Worm (Caenorhabditis elegans): Measurements from ENCODE around the gene Y50D4C.6.

Gene Y50D4C.6

DNA sequence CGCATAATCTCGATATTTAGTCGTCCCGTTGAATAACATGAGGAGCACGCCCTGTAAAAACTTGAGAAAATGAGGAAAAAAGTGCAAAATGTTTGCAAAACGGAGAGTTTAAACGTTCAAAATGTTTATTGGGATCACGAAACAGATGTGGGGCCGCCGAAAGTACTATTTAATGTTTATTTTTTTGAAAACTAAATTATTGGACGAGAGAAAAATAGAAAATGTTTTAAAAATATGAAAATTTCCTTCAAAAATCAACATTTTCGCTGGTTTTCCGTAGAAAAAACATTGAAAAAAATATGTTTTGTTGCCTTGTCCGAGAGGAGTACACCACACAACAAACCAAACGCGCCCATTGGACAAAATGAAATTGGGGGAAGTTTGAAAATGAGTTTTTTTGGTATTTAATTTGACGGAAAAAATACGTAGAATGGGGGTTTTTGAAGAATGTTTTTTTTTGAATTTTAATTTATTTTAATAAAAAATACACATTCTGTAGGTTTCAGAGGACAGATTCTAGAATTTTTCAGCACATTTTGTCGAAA lies 15.2 kb upstream of the Y50D4C.6 start, which contains the start of gene sqv-6:
TSS of gene sqv-6 (minus strand) at position 51 of the 545 bp plus-strand sequence.
- TF ChIP-seq nhr-12 (tag; optimal IDR thresholded peaks at IDR 0.05) (no peak), tbx-2 (tag; optimal IDR thresholded peaks at IDR 0.05) (peak; percentile 52), skn-1 (tag; optimal IDR thresholded peaks at IDR 0.05) (peak; percentile 40), nhr-20 (tag; optimal IDR thresholded peaks at IDR 0.05) (peak; percentile 28), mdl-1 (tag; optimal IDR thresholded peaks at IDR 0.05) (no peak), ceh-82 (tag; optimal IDR thresholded peaks at IDR 0.05) (peak in 1 of 3 experiments; percentile 12), nhr-47 (tag; optimal IDR thresholded peaks at IDR 0.05) (no peak), vab-15 (tag; optimal IDR thresholded peaks at IDR 0.05) (no peak), irx-1 (tag; optimal IDR thresholded peaks at IDR 0.05) (no peak), lin-13 (GFP tag; optimal IDR thresholded peaks at IDR 0.05) (peak; percentile 15), lin-15B (tag; optimal IDR thresholded peaks at IDR 0.05) (peak; percentile 33), lsy-2 (tag; optimal IDR thresholded peaks at IDR 0.05) (peak; percentile 35 to 83), ces-1 (GFP tag; optimal IDR thresholded peaks at IDR 0.05) (no peak), egl-27 (tag; optimal IDR thresholded peaks at IDR 0.05) (no peak), unc-86 (tag; optimal IDR thresholded peaks at IDR 0.05) (no peak), efl-1 (optimal IDR thresholded peaks at IDR 0.05) (peak; percentile 27 to 91), efl-1 (GFP tag; optimal IDR thresholded peaks at IDR 0.05 in 1 of 2) (peak; percentile 89 to 98), elt-3 (tag; optimal IDR thresholded peaks at IDR 0.05) (peak in 1 of 6 experiments; percentile 62), blmp-1 (tag; optimal IDR thresholded peaks at IDR 0.05) (peak; percentile 50), sptf-1 (tag; optimal IDR thresholded peaks at IDR 0.05) (no peak), ceh-63 (GFP tag; optimal IDR thresholded peaks at IDR 0.05) (no peak), dpl-1 (GFP tag; optimal IDR thresholded peaks at IDR 0.05) (peak; percentile 74 to 91 (median 85)), mef-2 (tag; optimal IDR thresholded peaks at IDR 0.05) (no peak), dsc-1 (tag; optimal IDR thresholded peaks at IDR 0.05) (peak; percentile 18), lin-35 (GFP tag; optimal IDR thresholded peaks at IDR 0.05) (peak; percentile 89 to 97), C16A3.4 (tag; optimal IDR thresholded peaks at IDR 0.05) (peak; percentile 67), swsn-7 (tag; optimal IDR thresholded peaks at IDR 0.05) (peak; percentile 35), fos-1 (tag; optimal IDR thresholded peaks at IDR 0.05) (peak; percentile 7), xbp-1 (tag; optimal IDR thresholded peaks at IDR 0.05) (peak; percentile 35), snu-23 (GFP tag; optimal IDR thresholded peaks at IDR 0.05) (peak; percentile 62), nhr-28 (tag; optimal IDR thresholded peaks at IDR 0.05) (no peak), hlh-17 (GFP tag; optimal IDR thresholded peaks at IDR 0.05; ENCODE audit: borderline replicate concordance) (no peak)

- TF ChIP-seq skn-1 (tag; optimal IDR thresholded peaks at IDR 0.05) (no peak), C34B4.2 (tag; optimal IDR thresholded peaks at IDR 0.05) (no peak), efl-1 (optimal IDR thresholded peaks at IDR 0.05) (no peak), efl-1 (GFP tag; optimal IDR thresholded peaks at IDR 0.05 in 1 of 2) (peak in 1 of 2 experiments; percentile 52), swsn-7 (tag; optimal IDR thresholded peaks at IDR 0.05) (no peak)
These were observed 576 bp downstream of the Y50D4C.6 start for ce11 chrV:949084-949483.

ce11 chrV:945828-946227 lies 3.8 kb downstream of the Y50D4C.6 start:
- TF ChIP-seq nhr-85 (tag), result no peak

ce11 chrV:945144-945543 lies 4.5 kb downstream of the Y50D4C.6 start, which contains the start of gene Y50D4C.3:
Y50D4C.3 (minus strand) TSS chrV:945244.
- TF ChIP-seq jun-1 (tag; optimal IDR thresholded peaks at IDR 0.05) (no peak), C16A3.4 (tag; optimal IDR thresholded peaks at IDR 0.05) (no peak), unc-30 (tag; optimal IDR thresholded peaks at IDR 0.05) (no peak), nhr-28 (tag; optimal IDR thresholded peaks at IDR 0.05) (no peak), fkh-10 (GFP tag; optimal IDR thresholded peaks at IDR 0.05) (no peak), nhr-11 (tag; optimal IDR thresholded peaks at IDR 0.05) (no peak), alr-1 (tag; optimal IDR thresholded peaks at IDR 0.05; ENCODE audit: borderline replicate concordance) (no peak), mep-1 (tag; optimal IDR thresholded peaks at IDR 0.05) (no peak), ztf-4 (tag; optimal IDR thresholded peaks at IDR 0.05) (no peak), lin-39 (tag; optimal IDR thresholded peaks at IDR 0.05) (no peak), Y116A8C.19 (tag; optimal IDR thresholded peaks at IDR 0.05; ENCODE audit: borderline replicate concordance) (no peak), vab-15 (tag; optimal IDR thresholded peaks at IDR 0.05) (no peak), sptf-1 (tag; optimal IDR thresholded peaks at IDR 0.05) (no peak), hlh-4 (tag; optimal IDR thresholded peaks at IDR 0.05) (no peak), lin-35 (GFP tag; optimal IDR thresholded peaks at IDR 0.05) (no peak)
